Worm (Caenorhabditis elegans): ENCODE results near the gene tps-2.

ce11 chrII:14611307-14611706 is 10.6 kb downstream of the tps-2 start:
- TF ChIP-seq him-1 (tag; optimal IDR thresholded peaks at IDR 0.05): no peak
- TF ChIP-seq W03F9.2 (tag; optimal IDR thresholded peaks at IDR 0.05): no peak

All from whole organism, L4/young adult.